Worm (Caenorhabditis elegans) whole organism, L4 larva: Measurements from ENCODE around the gene str-103.
A peak's percentile ranks its signal among the peaks of the same experiment; 100 is the strongest.

Source experiments
- ZK546.5 ChIP-seq, 2 experiments: sonication (generic microtip); optimal IDR thresholded peaks; 2 replicates each; lab custom pipeline; 2017; ENCODE audit warnings: missing biosample characterization in 2 of 2, missing genetic modification characterization in 2 of 2
- nhr-102 ChIP-seq: sonication (generic microtip); optimal IDR thresholded peaks from 2 replicates; lab custom pipeline; 2016; ENCODE audit warnings: mild to moderate bottlenecking, missing genetic modification characterization, moderate library complexity, missing compliant biosample characterization
- nhr-11 ChIP-seq: fragments of 150-350 bp; optimal IDR thresholded peaks from 2 replicates; lab custom pipeline; 2014; ENCODE audit warnings: missing biosample characterization, missing genetic modification characterization
- nhr-28 ChIP-seq: fragments of 150-350 bp; optimal IDR thresholded peaks from 2 replicates; lab custom pipeline; 2014; ENCODE audit warnings: missing biosample characterization, missing genetic modification characterization
- nhr-76 ChIP-seq: fragments of 150-350 bp; optimal IDR thresholded peaks from 2 replicates; lab custom pipeline; 2014; ENCODE audit warnings: missing biosample characterization, missing genetic modification characterization
- pha-4 ChIP-seq, 2 experiments: fragments of 150-350 bp in 1 of 2; fragments of 200-800 bp in 1 of 2; sonication (Bioruptor generic) in 1 of 2; IDR thresholded peaks in 1 of 2; optimal IDR thresholded peaks in 1 of 2; 2 replicates each; pipeline versions ENCODE4 v1.3.6 to Lab custom; 2014 to 2022; ENCODE audit warnings: missing genetic modification characterization in 2 of 2, missing genetic modification reagents in 2 of 2, missing biosample characterization in 1 of 2, missing compliant biosample characterization in 1 of 2
- rbr-2 ChIP-seq: sonication (generic microtip); optimal IDR thresholded peaks from 2 replicates; lab custom pipeline; 2016; ENCODE audit warnings: missing genotype, missing genetic modification characterization, missing compliant biosample characterization
- snpc-4 ChIP-seq: fragments of 150-350 bp; optimal IDR thresholded peaks from 2 replicates; lab custom pipeline; 2014; ENCODE audit warnings: missing biosample characterization, missing genetic modification characterization
- unc-130 ChIP-seq: sonication (generic microtip); optimal IDR thresholded peaks from 2 replicates; lab custom pipeline; 2016; ENCODE audit warnings: missing genetic modification reagents, missing genetic modification characterization, missing compliant biosample characterization

DNA sequence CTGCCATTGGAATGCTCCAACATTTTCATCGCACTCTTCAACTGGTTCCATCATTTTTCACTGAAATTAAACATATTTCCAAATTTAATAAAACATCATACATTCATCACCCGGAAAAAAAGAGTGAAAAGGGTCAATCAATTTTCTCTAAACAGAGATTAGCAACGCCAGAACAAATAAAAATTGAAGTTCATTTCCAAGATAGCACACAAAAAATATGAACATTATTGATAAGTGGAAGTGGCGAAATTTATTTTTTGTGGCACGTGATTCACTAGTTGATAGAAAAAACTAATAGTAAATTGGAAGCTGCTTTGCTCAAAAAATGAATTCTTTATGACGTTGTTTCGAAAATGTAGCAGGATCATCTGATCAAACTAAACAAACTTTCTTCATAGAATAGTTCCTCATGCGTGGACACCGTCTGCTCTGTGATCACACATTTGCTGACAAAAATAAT is 43.2 kb downstream of the str-103 start, which contains the start of the genes F14H3.12 and srj-29:
- TF ChIP-seq nhr-76 (tag; lab: Kevin White, UChicago) (no peak), nhr-11 (tag; lab: Kevin White, UChicago) (no peak), nhr-102 (tag; lab: Kevin White, UChicago) (no peak), unc-130 (GFP tag; lab: Kevin White, UChicago) (no peak), nhr-28 (tag; lab: Kevin White, UChicago) (peak; percentile 74), pha-4 (GFP tag; IDR thresholded peaks at IDR 0.05; lab: Robert Waterston, UW) (no peak), pha-4 (tag; optimal IDR thresholded peaks at IDR 0.05; lab: Kevin White, UChicago) (no peak), snpc-4 (no peak), rbr-2 (tag; lab: Kevin White, UChicago) (no peak), ZK546.5 (tag; optimal IDR thresholded peaks at IDR 0.05; lab: Kevin White, UChicago) (no peak)
